Worm (Caenorhabditis elegans) whole organism, L2 larva: Measurements from ENCODE around the gene apt-9.

ENCODE experiments used
- elt-1 ChIP-seq: fragments of 150-350 bp; optimal IDR thresholded peaks from 2 replicates; lab custom pipeline; 2014; ENCODE audit warnings: missing biosample characterization, missing genetic modification characterization
- fos-1 ChIP-seq: fragments of 150-350 bp; optimal IDR thresholded peaks from 2 replicates; lab custom pipeline; 2014; ENCODE audit warnings: missing biosample characterization, missing genetic modification characterization
- lin-39 ChIP-seq: fragments of 150-350 bp; optimal IDR thresholded peaks from 2 replicates; lab custom pipeline; 2014; ENCODE audit warnings: missing biosample characterization, missing genetic modification reagents, missing genetic modification characterization
- lsy-2 ChIP-seq, 2 experiments: fragments of 150-350 bp in 1 of 2; sonication (generic microtip) in 1 of 2; optimal IDR thresholded peaks; 2 replicates each; lab custom pipeline; 2014 to 2017; ENCODE audit warnings: missing biosample characterization in 2 of 2, missing genetic modification characterization in 2 of 2
- nhr-11 ChIP-seq: fragments of 150-350 bp; optimal IDR thresholded peaks from 2 replicates; lab custom pipeline; 2014; ENCODE audit warnings: missing biosample characterization, missing genetic modification characterization
- nhr-237 ChIP-seq: fragments of 150-350 bp; optimal IDR thresholded peaks from 2 replicates; lab custom pipeline; 2014; ENCODE audit warnings: missing biosample characterization, missing genetic modification characterization

DNA sequence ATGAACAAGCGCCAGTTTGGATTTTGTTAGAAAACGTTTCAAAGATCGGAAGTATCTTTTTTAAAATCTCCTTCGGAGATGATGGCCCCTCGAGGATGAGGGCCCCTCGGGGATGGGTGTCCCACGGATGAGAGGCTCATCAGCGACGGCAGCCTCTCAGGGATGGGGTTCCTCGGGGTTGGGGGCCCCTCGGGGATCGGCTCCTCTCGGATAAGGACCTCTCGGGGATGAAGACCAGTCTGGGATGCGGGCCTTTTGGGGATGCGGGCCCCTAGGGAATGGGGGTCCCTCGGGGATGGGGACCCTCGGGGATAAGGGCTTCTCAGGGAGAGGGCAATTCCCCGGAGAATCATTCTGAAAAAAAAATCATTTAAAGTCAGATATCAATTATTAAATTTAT lies 18.0 kb upstream of the apt-9 start:
- TF ChIP-seq lin-39 (tag; lab: Kevin White, UChicago), result no peak
- no peak for TF ChIP-seq elt-1 (tag; lab: Kevin White, UChicago)
- TF ChIP-seq nhr-237, result no peak
- no peak for TF ChIP-seq nhr-11 (tag; lab: Kevin White, UChicago)
- no peak for TF ChIP-seq lsy-2 (tag; optimal IDR thresholded peaks at IDR 0.05; lab: Kevin White, UChicago)
- no peak for TF ChIP-seq fos-1
